Worm (Caenorhabditis elegans) whole organism, late embryonic: ENCODE results near the gene pipp-4P.
A peak's percentile ranks its signal among the peaks of the same experiment; 100 is the strongest.

Experiments used
- C08G9.2 ChIP-seq: sonication (generic microtip); optimal IDR thresholded peaks from 2 replicates; lab custom pipeline; 2016; ENCODE audit warnings: mild to moderate bottlenecking, missing genetic modification characterization, moderate library complexity, missing compliant biosample characterization
- C38D4.7 ChIP-seq: fragments of 200-800 bp; sonication (Bioruptor generic); optimal IDR thresholded peaks from 2 replicates; lab custom pipeline; 2018; ENCODE audit warnings: mild to moderate bottlenecking, missing genetic modification characterization, moderate library complexity, missing compliant biosample characterization
- F13H6.1 ChIP-seq: sonication (generic microtip); optimal IDR thresholded peaks from 2 replicates; lab custom pipeline; 2016; ENCODE audit warnings: missing genetic modification characterization, missing compliant biosample characterization
- K02D7.2 ChIP-seq: sonication (generic microtip); optimal IDR thresholded peaks from 2 replicates; lab custom pipeline; 2017; ENCODE audit warnings: mild to moderate bottlenecking, missing genetic modification characterization, missing compliant biosample characterization
- K09A11.1 ChIP-seq: sonication (generic microtip); optimal IDR thresholded peaks from 2 replicates; lab custom pipeline; 2017; ENCODE audit warnings: antibody characterized with exemption, mild to moderate bottlenecking, missing genetic modification characterization, missing compliant biosample characterization; ENCODE audit not compliant: insufficient read depth
- T23F11.4 ChIP-seq: fragments of 200-800 bp; sonication (Bioruptor generic); optimal IDR thresholded peaks from 2 replicates; lab custom pipeline; 2018; ENCODE audit warnings: mild to moderate bottlenecking, missing genetic modification characterization, missing compliant biosample characterization
- ceh-14 ChIP-seq: sonication (generic microtip); optimal IDR thresholded peaks from 2 replicates; lab custom pipeline; 2016; ENCODE audit warnings: missing genotype, missing genetic modification characterization, missing compliant biosample characterization
- ceh-19 ChIP-seq: fragments of 200-800 bp; sonication (Bioruptor generic); optimal IDR thresholded peaks from 2 replicates; lab custom pipeline; 2018; ENCODE audit warnings: mild to moderate bottlenecking, missing genetic modification characterization, missing compliant biosample characterization
- ceh-22 ChIP-seq: sonication (generic microtip); optimal IDR thresholded peaks from 2 replicates; lab custom pipeline; 2017; ENCODE audit warnings: missing biosample characterization, missing genetic modification characterization
- ceh-31 ChIP-seq: sonication (generic microtip); optimal IDR thresholded peaks from 2 replicates; lab custom pipeline; 2016; ENCODE audit warnings: missing genetic modification characterization, missing compliant biosample characterization
- ceh-34 ChIP-seq: sonication (generic microtip); optimal IDR thresholded peaks from 2 replicates; lab custom pipeline; 2016; ENCODE audit warnings: mild to moderate bottlenecking, missing genetic modification characterization, missing compliant biosample characterization
- ceh-48 ChIP-seq: sonication (generic microtip); optimal IDR thresholded peaks from 2 replicates; lab custom pipeline; 2016; ENCODE audit warnings: missing genetic modification characterization, inconsistent platforms, missing compliant biosample characterization
- ceh-9 ChIP-seq: sonication (generic microtip); optimal IDR thresholded peaks from 2 replicates; lab custom pipeline; 2016; ENCODE audit warnings: mild to moderate bottlenecking, missing genetic modification characterization, inconsistent platforms, missing compliant biosample characterization
- elt-2 ChIP-seq: sonication (generic microtip); optimal IDR thresholded peaks from 2 replicates; lab custom pipeline; 2016; ENCODE audit warnings: missing genetic modification reagents, missing genetic modification characterization, missing compliant biosample characterization
- elt-4 ChIP-seq: sonication (generic microtip); optimal IDR thresholded peaks from 2 replicates; lab custom pipeline; 2016; ENCODE audit warnings: missing genetic modification characterization, missing compliant biosample characterization
- ets-4 ChIP-seq: sonication (generic microtip); optimal IDR thresholded peaks from 2 replicates; lab custom pipeline; 2016; ENCODE audit warnings: missing genetic modification characterization, missing compliant biosample characterization
- fax-1 ChIP-seq: sonication (generic microtip); optimal IDR thresholded peaks from 2 replicates; lab custom pipeline; 2016; ENCODE audit warnings: missing genotype, missing genetic modification characterization, missing compliant biosample characterization
- fkh-6 ChIP-seq: sonication (generic microtip); optimal IDR thresholded peaks from 2 replicates; lab custom pipeline; 2016; ENCODE audit warnings: missing genetic modification characterization, missing compliant biosample characterization
- gmeb-2 ChIP-seq: sonication (generic microtip); optimal IDR thresholded peaks from 2 replicates; lab custom pipeline; 2016; ENCODE audit warnings: missing genetic modification characterization, inconsistent platforms, missing compliant biosample characterization
- hlh-15 ChIP-seq: sonication (generic microtip); optimal IDR thresholded peaks from 2 replicates; lab custom pipeline; 2016; ENCODE audit warnings: missing genetic modification characterization, missing compliant biosample characterization
- hlh-30 ChIP-seq: sonication (generic microtip); optimal IDR thresholded peaks from 2 replicates; lab custom pipeline; 2017; ENCODE audit warnings: antibody characterized with exemption, missing genetic modification characterization, missing compliant biosample characterization; ENCODE audit not compliant: insufficient read depth
- hlh-6 ChIP-seq: sonication (generic microtip); optimal IDR thresholded peaks from 2 replicates; lab custom pipeline; 2016; ENCODE audit warnings: missing genotype, missing genetic modification characterization, missing compliant biosample characterization
- madf-2 ChIP-seq: sonication (generic microtip); optimal IDR thresholded peaks from 2 replicates; lab custom pipeline; 2017; ENCODE audit warnings: missing genetic modification characterization, missing compliant biosample characterization
- nfya-1 ChIP-seq: sonication (generic microtip); optimal IDR thresholded peaks from 2 replicates; lab custom pipeline; 2017; ENCODE audit warnings: missing genetic modification characterization, mild to moderate bottlenecking, missing compliant biosample characterization, antibody characterized with exemption, moderate library complexity
- npax-4 ChIP-seq: sonication (generic microtip); optimal IDR thresholded peaks from 2 replicates; lab custom pipeline; 2016; ENCODE audit warnings: missing genetic modification characterization, missing compliant biosample characterization
- odd-2 ChIP-seq: sonication (generic microtip); optimal IDR thresholded peaks from 2 replicates; lab custom pipeline; 2017; ENCODE audit warnings: antibody characterized with exemption, mild to moderate bottlenecking, missing genetic modification characterization, missing compliant biosample characterization
- pha-2 ChIP-seq: sonication (generic microtip); optimal IDR thresholded peaks from 2 replicates; lab custom pipeline; 2017; ENCODE audit warnings: mild to moderate bottlenecking, missing genetic modification characterization, missing compliant biosample characterization
- pqm-1 ChIP-seq: sonication (generic microtip); optimal IDR thresholded peaks from 2 replicates; lab custom pipeline; 2016; ENCODE audit warnings: missing genetic modification characterization, missing compliant biosample characterization
- pros-1 ChIP-seq: fragments of 150-350 bp; optimal IDR thresholded peaks from 2 replicates; lab custom pipeline; 2014; ENCODE audit warnings: missing biosample characterization, missing genetic modification reagents, missing genetic modification characterization
- ref-2 ChIP-seq: sonication (generic microtip); optimal IDR thresholded peaks from 2 replicates; lab custom pipeline; 2016; ENCODE audit warnings: missing genetic modification characterization, missing compliant biosample characterization
- rnt-1 ChIP-seq: sonication (generic microtip); optimal IDR thresholded peaks from 2 replicates; lab custom pipeline; 2016; ENCODE audit warnings: missing genetic modification characterization, missing compliant biosample characterization
- sox-2 ChIP-seq: fragments of 200-800 bp; sonication (Bioruptor generic); IDR thresholded peaks from 2 replicates; pipeline ENCODE4 v1.3.6; 2022; ENCODE audit warnings: missing genetic modification reagents, missing genetic modification characterization, missing compliant biosample characterization
- unc-42 ChIP-seq: sonication (generic microtip); optimal IDR thresholded peaks from 2 replicates; lab custom pipeline; 2016; ENCODE audit warnings: missing genotype, missing genetic modification characterization, missing compliant biosample characterization
- unc-86 ChIP-seq: sonication (generic microtip); optimal IDR thresholded peaks from 2 replicates; lab custom pipeline; 2016; ENCODE audit warnings: missing genetic modification characterization, missing compliant biosample characterization

The pipp-4P gene

DNA sequence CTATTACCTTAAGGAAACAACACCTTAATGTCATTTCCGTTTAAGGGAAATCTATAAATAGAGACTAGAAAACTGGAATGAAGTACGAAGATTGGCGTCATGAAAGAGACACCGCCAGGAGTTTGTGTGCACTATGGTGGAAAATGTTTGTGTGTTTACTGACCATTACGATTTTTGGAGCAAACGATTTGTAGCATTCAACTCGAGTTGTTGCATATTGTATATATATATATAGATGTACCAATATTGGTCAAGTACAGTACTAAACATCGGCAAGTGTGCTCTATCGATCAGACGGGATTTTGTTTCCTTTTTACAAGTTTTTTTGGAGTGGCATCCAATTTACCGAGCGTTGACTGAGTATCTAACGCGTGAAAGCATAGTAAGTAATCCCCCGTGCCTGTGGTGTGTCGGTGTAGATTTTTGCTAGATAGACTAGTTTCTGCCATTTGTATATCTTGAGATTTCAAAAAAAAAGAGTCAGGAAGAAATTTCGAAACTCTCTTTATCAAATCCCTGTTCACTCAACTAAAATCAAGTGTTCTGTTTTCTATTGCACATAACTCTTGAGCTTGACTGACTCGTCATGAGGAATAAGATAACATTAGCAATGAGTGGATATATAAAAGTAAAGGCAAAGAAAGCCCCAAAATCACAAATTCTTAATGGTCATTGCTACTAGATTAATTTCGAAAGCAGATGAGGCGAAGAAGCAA is 17.1 kb upstream of the pipp-4P start, which contains the start of the genes twk-45 and Y71H2AM.25:
Gene twk-45, minus strand, starts transcription at position 101 of the 716 bp plus-strand sequence.
Gene Y71H2AM.25, plus strand, starts transcription at position 666 of the 716 bp plus-strand sequence.
- TF ChIP-seq ceh-22 (tag; lab: Kevin White, UChicago) (no peak), K09A11.1 (no peak), rnt-1 (tag; lab: Kevin White, UChicago) (no peak), fkh-6 (tag; lab: Kevin White, UChicago) (no peak), hlh-6 (tag; lab: Kevin White, UChicago) (no peak), ceh-34 (tag; lab: Kevin White, UChicago) (no peak), pha-2 (no peak), ceh-48 (no peak), ref-2 (tag; lab: Kevin White, UChicago) (no peak), ceh-14 (tag; lab: Kevin White, UChicago) (no peak), unc-42 (tag; lab: Kevin White, UChicago) (no peak), pqm-1 (tag; lab: Kevin White, UChicago) (no peak), C08G9.2 (tag; lab: Kevin White, UChicago) (no peak), odd-2 (tag; lab: Kevin White, UChicago) (no peak), pros-1 (no peak), C38D4.7 (GFP tag; lab: Kevin White, UChicago) (no peak), unc-86 (tag; lab: Kevin White, UChicago) (no peak), elt-4 (tag; lab: Kevin White, UChicago) (no peak)

DNA sequence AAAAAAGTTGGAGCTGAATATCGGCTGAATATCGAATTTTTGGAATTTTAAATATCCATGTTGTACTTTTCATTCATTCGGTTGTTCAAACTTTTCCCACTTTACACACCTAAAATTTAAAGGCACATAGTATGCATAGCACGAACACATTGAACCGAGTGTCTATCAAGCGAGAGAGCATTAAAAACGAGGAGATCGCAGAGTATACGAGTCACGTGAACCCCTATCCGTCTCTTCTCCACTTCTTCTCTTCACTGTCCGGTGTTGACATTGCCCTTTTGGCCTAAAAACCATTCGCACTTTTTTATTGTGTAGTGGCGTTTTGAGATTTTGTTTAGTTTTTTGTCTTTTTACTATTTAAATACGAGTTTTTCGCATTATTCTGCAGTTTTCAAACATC is 14.6 kb upstream of the pipp-4P start:
- TF ChIP-seq ceh-31 (tag; lab: Kevin White, UChicago) (no peak), hlh-30 (tag; lab: Kevin White, UChicago) (peak; percentile 95), hlh-15 (tag; lab: Kevin White, UChicago) (no peak)

DNA sequence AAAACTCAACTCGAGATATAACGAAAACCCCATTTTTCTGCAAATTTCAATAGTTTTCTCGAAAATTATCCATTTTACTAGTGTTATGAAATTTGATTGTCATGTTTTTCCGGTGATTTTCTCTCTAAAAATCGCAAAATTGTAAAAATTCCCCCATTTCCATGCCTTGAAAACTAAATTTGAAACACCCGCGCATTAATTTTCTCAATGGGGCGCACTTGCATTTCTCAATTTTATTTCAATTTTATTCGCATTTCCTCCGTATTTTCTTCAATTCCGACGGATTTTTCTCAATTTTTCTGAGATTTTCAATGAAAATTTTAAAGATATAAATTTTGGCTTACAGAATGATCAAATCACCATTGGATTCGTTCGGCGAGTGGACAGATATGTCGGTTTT is 14.0 kb upstream of the pipp-4P start, which contains the start of gene Y71H2AM.3:
Gene Y71H2AM.3, plus strand, starts transcription at position 347 of the 400 bp plus-strand sequence.
- TF ChIP-seq unc-42 (tag; lab: Kevin White, UChicago) (peak; percentile 52), T23F11.4 (GFP tag; lab: Kevin White, UChicago) (no peak), sox-2 (GFP tag; lab: Robert Waterston, UW) (no peak), nfya-1 (tag; lab: Kevin White, UChicago) (peak; percentile 9), hlh-6 (tag; lab: Kevin White, UChicago) (no peak), madf-2 (tag; lab: Kevin White, UChicago) (no peak), K02D7.2 (tag; lab: Kevin White, UChicago) (no peak), ceh-19 (GFP tag; lab: Kevin White, UChicago) (no peak)

DNA sequence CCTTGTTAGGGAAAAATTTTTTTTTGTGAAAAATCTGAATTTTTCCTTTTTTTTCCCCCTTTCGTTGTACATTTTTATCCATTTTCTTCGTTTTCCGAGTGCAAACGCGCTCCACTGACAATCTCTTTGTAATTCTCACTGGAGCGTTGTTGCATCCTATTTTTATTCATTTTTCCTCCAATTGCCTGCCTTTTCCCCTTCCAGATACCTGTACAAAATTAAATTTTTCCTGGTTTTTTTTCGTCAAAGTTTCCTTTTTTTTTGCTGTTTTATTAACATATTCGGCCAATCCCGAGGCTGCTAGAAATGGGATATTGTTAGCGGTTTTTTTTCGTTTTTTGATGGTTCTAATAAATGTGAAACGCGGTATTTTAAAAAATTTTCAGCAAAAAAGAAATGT is 7.7 kb upstream of the pipp-4P start:
- TF ChIP-seq ets-4 (no peak), gmeb-2 (tag; lab: Kevin White, UChicago) (no peak), ceh-22 (tag; lab: Kevin White, UChicago) (no peak), T23F11.4 (GFP tag; lab: Kevin White, UChicago) (no peak), ceh-14 (tag; lab: Kevin White, UChicago) (no peak), madf-2 (tag; lab: Kevin White, UChicago) (no peak), F13H6.1 (no peak), unc-42 (tag; lab: Kevin White, UChicago) (no peak), ceh-9 (tag; lab: Kevin White, UChicago) (no peak)

DNA sequence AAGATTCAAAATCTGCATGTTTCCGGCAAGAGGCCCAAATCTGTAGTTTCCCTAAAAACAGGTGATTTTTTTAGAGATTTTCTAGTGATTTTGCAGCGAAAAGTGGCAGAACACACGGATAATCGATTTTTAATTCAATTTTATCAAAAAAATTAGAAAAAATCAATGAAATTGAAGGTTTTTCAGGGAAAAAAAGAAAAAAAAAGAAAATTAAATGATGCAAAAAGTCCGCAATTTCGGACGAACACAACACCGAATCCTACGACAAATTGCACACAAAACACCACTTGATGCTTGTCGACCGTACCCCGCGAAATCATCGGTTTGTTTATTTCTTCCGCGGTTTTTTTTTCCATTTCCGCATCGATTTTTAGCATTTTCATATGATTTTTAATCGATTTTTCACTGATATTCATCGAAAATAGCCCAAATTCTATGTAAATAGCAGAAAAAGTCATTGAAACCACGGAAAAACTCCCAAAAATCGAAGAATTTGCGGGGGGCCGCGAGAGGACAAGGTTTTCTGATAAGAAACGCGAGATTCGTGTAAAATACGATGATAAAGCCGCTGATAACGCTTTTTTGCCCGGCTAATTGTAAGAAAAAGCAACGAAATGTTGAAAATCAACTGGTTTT is 4.0 kb upstream of the pipp-4P start, which contains the start of gene tufm-1:
Gene tufm-1, minus strand, starts transcription at position 51 of the 636 bp plus-strand sequence.
- TF ChIP-seq nfya-1 (tag; lab: Kevin White, UChicago) = peak; percentile 61
- TF ChIP-seq elt-2 = peak; percentile 61
- TF ChIP-seq ceh-31 (tag; lab: Kevin White, UChicago) = peak; percentile 19
- TF ChIP-seq unc-42 (tag; lab: Kevin White, UChicago) = peak; percentile 80
- TF ChIP-seq npax-4 (tag; lab: Kevin White, UChicago) = no peak
- no peak for TF ChIP-seq fax-1 (tag; lab: Kevin White, UChicago)
